Fruit fly (Drosophila melanogaster) whole organism, embryonic: ENCODE measurements around the gene CG13126.

Source experiments
- C15 ChIP-seq: fragments of 200-800 bp; sonication (Bioruptor generic); IDR thresholded peaks from 3 replicates; pipeline ENCODE4 v1.3.6; 2022; ENCODE audit warnings: missing biosample characterization, missing genetic modification characterization
- CG10209 ChIP-seq: fragments of 200-800 bp; sonication (Bioruptor generic); optimal IDR thresholded peaks from 3 replicates; lab custom pipeline; 2017; ENCODE audit warnings: missing biosample characterization, mild to moderate bottlenecking, missing genetic modification characterization, missing genetic modification reagents
- CG12071 ChIP-seq: fragments of 200-800 bp; sonication (Bioruptor generic); optimal IDR thresholded peaks from 3 replicates; lab custom pipeline; 2018; ENCODE audit warnings: missing biosample characterization, mild to moderate bottlenecking, missing genetic modification characterization
- CG12299 ChIP-seq: fragments of 200-800 bp; sonication (Bioruptor generic); optimal IDR thresholded peaks from 2 replicates; lab custom pipeline; 2018; ENCODE audit warnings: missing biosample characterization, mild to moderate bottlenecking, missing genetic modification characterization
- CG13287 ChIP-seq: fragments of 200-800 bp; sonication (Bioruptor generic); IDR thresholded peaks from 2 replicates; pipeline ENCODE4 v1.3.6; 2022; ENCODE audit warnings: missing biosample characterization, missing genetic modification characterization; ENCODE audit not compliant: partially characterized antibody
- CG14014 ChIP-seq: fragments of 200-800 bp; sonication (Bioruptor generic); IDR thresholded peaks from 2 replicates; pipeline ENCODE4 v1.3.6; 2022; ENCODE audit warnings: missing biosample characterization, missing genetic modification characterization
- CG14667 ChIP-seq: fragments of 200-800 bp; sonication (Bioruptor generic); IDR thresholded peaks from 2 replicates; pipeline ENCODE4 v1.3.6; 2022; ENCODE audit warnings: missing biosample characterization, missing genetic modification characterization
- CG15601 ChIP-seq: fragments of 200-800 bp; sonication (Bioruptor generic); optimal IDR thresholded peaks from 3 replicates; lab custom pipeline; 2019; ENCODE audit warnings: missing biosample characterization, mild to moderate bottlenecking, missing genetic modification characterization, moderate library complexity
- CG2199 ChIP-seq: fragments of 200-800 bp; sonication (Bioruptor generic); IDR thresholded peaks from 3 replicates; pipeline ENCODE4 v1.3.6; 2022; ENCODE audit warnings: missing biosample characterization, missing genetic modification characterization
- CG3065 ChIP-seq: fragments of 200-800 bp; sonication (Bioruptor generic); optimal IDR thresholded peaks from 2 replicates; lab custom pipeline; 2016; ENCODE audit warnings: missing biosample characterization, missing genetic modification characterization
- CG33557 ChIP-seq: fragments of 200-800 bp; sonication (Bioruptor generic); optimal IDR thresholded peaks from 2 replicates; lab custom pipeline; 2019; ENCODE audit warnings: missing biosample characterization, mild to moderate bottlenecking, missing genetic modification characterization, moderate library complexity
- CG3407 ChIP-seq: fragments of 200-800 bp; sonication (Bioruptor generic); optimal IDR thresholded peaks from 2 replicates; lab custom pipeline; 2018; ENCODE audit warnings: missing biosample characterization, mild to moderate bottlenecking, missing genetic modification characterization
- CG34422 ChIP-seq: fragments of 200-800 bp; sonication (Bioruptor generic); IDR thresholded peaks from 3 replicates; pipeline ENCODE4 v1.3.6; 2022; ENCODE audit warnings: missing biosample characterization, missing genetic modification characterization
- CG4282 ChIP-seq: fragments of 200-800 bp; sonication (Bioruptor generic); optimal IDR thresholded peaks from 2 replicates; lab custom pipeline; 2016; ENCODE audit warnings: missing biosample characterization, missing genetic modification characterization
- CG4404 ChIP-seq: fragments of 200-800 bp; sonication (Bioruptor generic); IDR thresholded peaks from 2 replicates; pipeline ENCODE4 v1.3.6; 2022; ENCODE audit warnings: missing biosample characterization, missing genetic modification characterization
- CG4707 ChIP-seq: fragments of 200-800 bp; sonication (Bioruptor generic); optimal IDR thresholded peaks from 2 replicates; lab custom pipeline; 2018; ENCODE audit warnings: missing biosample characterization, mild to moderate bottlenecking, missing genetic modification characterization, moderate library complexity
- CG5180 ChIP-seq: fragments of 200-800 bp; sonication (Bioruptor generic); optimal IDR thresholded peaks from 3 replicates; lab custom pipeline; 2017; ENCODE audit warnings: missing biosample characterization, missing genetic modification characterization, mild to moderate bottlenecking, moderate library complexity, missing genetic modification reagents
- CG5953 ChIP-seq: fragments of 200-800 bp; sonication (Bioruptor generic); IDR thresholded peaks from 2 replicates; pipeline ENCODE4 v1.3.6; 2022; ENCODE audit warnings: missing biosample characterization, missing genetic modification characterization
- CG6272 ChIP-seq: fragments of 200-800 bp; sonication (Bioruptor generic); IDR thresholded peaks from 2 replicates; pipeline ENCODE4 v1.3.6; 2022; ENCODE audit warnings: missing biosample characterization, missing genetic modification characterization
- CG6813 ChIP-seq: fragments of 200-800 bp; sonication (Bioruptor generic); optimal IDR thresholded peaks from 2 replicates; lab custom pipeline; 2017; ENCODE audit warnings: missing biosample characterization, missing genetic modification characterization, mild to moderate bottlenecking, moderate library complexity, missing genetic modification reagents
- CG7271 ChIP-seq: fragments of 200-800 bp; sonication (Bioruptor generic); optimal IDR thresholded peaks from 2 replicates; lab custom pipeline; 2018; ENCODE audit warnings: missing biosample characterization, mild to moderate bottlenecking, missing genetic modification characterization, moderate library complexity
- CG7357 ChIP-seq: fragments of 200-800 bp; sonication (Bioruptor generic); IDR thresholded peaks from 3 replicates; pipeline ENCODE4 v1.3.6; 2022; ENCODE audit warnings: missing biosample characterization, missing genetic modification characterization
- CG7372 ChIP-seq: fragments of 200-800 bp; sonication (Bioruptor generic); IDR thresholded peaks from 2 replicates; pipeline ENCODE4 v1.3.6; 2022; ENCODE audit warnings: missing biosample characterization, missing genetic modification characterization
- CG9727 ChIP-seq: fragments of 200-800 bp; sonication (Bioruptor generic); optimal IDR thresholded peaks from 3 replicates; lab custom pipeline; 2017; ENCODE audit warnings: missing biosample characterization, mild to moderate bottlenecking, missing genetic modification characterization
- CG9932 ChIP-seq: fragments of 200-800 bp; sonication (Bioruptor generic); IDR thresholded peaks from 2 replicates; pipeline ENCODE4 v1.3.6; 2022; ENCODE audit warnings: missing biosample characterization, missing genetic modification characterization
- D19A ChIP-seq: fragments of 200-800 bp; optimal IDR thresholded peaks from 3 replicates; lab custom pipeline; 2019; ENCODE audit warnings: missing biosample characterization, mild to moderate bottlenecking, missing genetic modification characterization, moderate library complexity
- Dbx ChIP-seq: fragments of 200-800 bp; sonication (Bioruptor generic); IDR thresholded peaks from 3 replicates; pipeline ENCODE4 v1.3.6; 2022; ENCODE audit warnings: missing biosample characterization, missing genetic modification characterization
- Dek ChIP-seq: fragments of 200-800 bp; sonication (Bioruptor generic); optimal IDR thresholded peaks from 3 replicates; lab custom pipeline; 2019; ENCODE audit warnings: missing biosample characterization, mild to moderate bottlenecking, missing genetic modification characterization, moderate library complexity
- Dp ChIP-seq: fragments of 200-800 bp; sonication (Bioruptor generic); optimal IDR thresholded peaks from 2 replicates; lab custom pipeline; 2018; ENCODE audit warnings: missing biosample characterization, mild to moderate bottlenecking, missing genetic modification characterization, moderate library complexity
- Dref ChIP-seq: fragments of 200-800 bp; sonication (Bioruptor generic); IDR thresholded peaks from 2 replicates; pipeline ENCODE4 v1.3.6; 2022; ENCODE audit warnings: missing biosample characterization, missing genetic modification characterization
- Elba2 ChIP-seq: fragments of 200-800 bp; sonication (Bioruptor generic); optimal IDR thresholded peaks from 3 replicates; lab custom pipeline; 2016; ENCODE audit warnings: missing biosample characterization, missing genetic modification characterization
- HLH4C ChIP-seq: fragments of 200-800 bp; sonication (Bioruptor generic); IDR thresholded peaks from 3 replicates; pipeline ENCODE4 v1.3.6; 2022; ENCODE audit warnings: missing biosample characterization, missing genetic modification characterization; ENCODE audit not compliant: partially characterized antibody
- Hey ChIP-seq: fragments of 200-800 bp; sonication (Bioruptor generic); optimal IDR thresholded peaks from 3 replicates; lab custom pipeline; 2018; ENCODE audit warnings: missing biosample characterization, mild to moderate bottlenecking, missing genetic modification characterization
- Myb ChIP-seq: fragments of 200-800 bp; sonication (Bioruptor generic); optimal IDR thresholded peaks from 2 replicates; lab custom pipeline; 2016; ENCODE audit warnings: missing biosample characterization, missing genetic modification characterization
- Ptx1 ChIP-seq: fragments of 200-800 bp; sonication (Bioruptor generic); IDR thresholded peaks from 2 replicates; pipeline ENCODE4 v1.3.6; 2022; ENCODE audit warnings: missing biosample characterization, missing genetic modification characterization
- Rx ChIP-seq: fragments of 200-800 bp; sonication (Bioruptor generic); IDR thresholded peaks from 2 replicates; pipeline ENCODE4 v1.3.6; 2022; ENCODE audit warnings: missing biosample characterization, missing genetic modification characterization
- Side ChIP-seq: fragments of 200-800 bp; sonication (Bioruptor generic); optimal IDR thresholded peaks from 2 replicates; lab custom pipeline; 2016; ENCODE audit warnings: missing biosample characterization, missing genetic modification characterization
- Taf1 ChIP-seq: fragments of 200-800 bp; sonication (Bioruptor generic); IDR thresholded peaks from 2 replicates; pipeline ENCODE4 v1.3.6; 2022; ENCODE audit warnings: missing biosample characterization, missing genetic modification characterization
- Trl ChIP-seq, 3 experiments: fragments of >200 bp in 2 of 3; fragments of 200-800 bp in 1 of 3; sonication (Bioruptor generic) in 1 of 3; optimal IDR thresholded peaks; 2 replicates in 1 of 3; 3 replicates in 2 of 3; lab custom pipeline; 2016 to 2017; ENCODE audit warnings: missing biosample characterization in 1 of 3, missing genetic modification characterization in 1 of 3
- cad ChIP-seq: fragments of >200 bp; optimal IDR thresholded peaks from 2 replicates; lab custom pipeline; 2017; ENCODE audit warnings: missing biosample characterization, missing genetic modification characterization
- esg ChIP-seq: fragments of 200-800 bp; sonication (Bioruptor generic); conservative IDR thresholded peaks from 2 replicates; pipeline ENCODE4 v1.3.6; 2022; ENCODE audit warnings: missing biosample characterization, missing genetic modification characterization
- eyg ChIP-seq: fragments of 200-800 bp; sonication (Bioruptor generic); optimal IDR thresholded peaks from 3 replicates; lab custom pipeline; 2016; ENCODE audit warnings: missing biosample characterization, missing genetic modification characterization
- insv ChIP-seq, 2 experiments: fragments of 200-800 bp; sonication (Bioruptor generic); optimal IDR thresholded peaks; 3 replicates each; lab custom pipeline; 2016 to 2018; ENCODE audit warnings: missing biosample characterization in 2 of 2, missing genetic modification characterization in 2 of 2
- jing ChIP-seq: fragments of 200-800 bp; sonication (Bioruptor generic); optimal IDR thresholded peaks from 2 replicates; lab custom pipeline; 2018; ENCODE audit warnings: missing biosample characterization, mild to moderate bottlenecking, missing genetic modification characterization
- lilli ChIP-seq: fragments of 200-800 bp; sonication (Bioruptor generic); optimal IDR thresholded peaks from 3 replicates; lab custom pipeline; 2016; ENCODE audit warnings: missing biosample characterization, missing genetic modification characterization
- nmo ChIP-seq: fragments of 200-800 bp; sonication (Bioruptor generic); optimal IDR thresholded peaks from 2 replicates; lab custom pipeline; 2018; ENCODE audit warnings: missing biosample characterization, mild to moderate bottlenecking, missing genetic modification characterization, moderate library complexity
- p53 ChIP-seq: fragments of 200-800 bp; sonication (Bioruptor generic); optimal IDR thresholded peaks from 2 replicates; lab custom pipeline; 2016; ENCODE audit warnings: missing biosample characterization, missing genetic modification characterization
- unpg ChIP-seq: fragments of 200-800 bp; sonication (Bioruptor generic); optimal IDR thresholded peaks from 3 replicates; lab custom pipeline; 2018; ENCODE audit warnings: missing biosample characterization, mild to moderate bottlenecking, missing genetic modification characterization, moderate library complexity

The CG13126 gene

dm6 chr2L:9918020-9918959 is 35.7 kb downstream of the CG13126 start, which contains the start of the genes CG5885 and CG4598 (continued):
- TF ChIP-seq CG4404 (no peak), CG13287 (GFP tag; lab: Robert Waterston, UW) (peak; percentile 80), CG10209 (peak; percentile 66), CG6272 (no peak; the same call in 1 of the 2 replicates), CG7357 (GFP tag; lab: Robert Waterston, UW) (no peak), Hey (tag; lab: Kevin White, UChicago) (no peak), nmo (GFP tag; lab: Kevin White, UChicago) (peak; percentile 61), Dek (tag; lab: Kevin White, UChicago) (peak; percentile 76), esg (peak; percentile 37; the same call in 1 of the 2 replicates), CG3065 (GFP tag; lab: Kevin White, UChicago) (no peak), Side (no peak), lilli (GFP tag; lab: Kevin White, UChicago) (peak; percentile 80), Elba2 (GFP tag; lab: Kevin White, UChicago) (no peak), CG12071 (no peak), CG3407 (GFP tag; lab: Kevin White, UChicago) (peak; percentile 54), Taf1 (peak; percentile 55; the same call in 1 of the 2 replicates), Dref (peak; percentile 94), CG34422 (peak; percentile 63; the same call in 2 of the 3 replicates), insv (GFP tag; optimal IDR thresholded peaks at IDR 0.05; lab: Kevin White, UChicago) (peak in 1 of 2 experiments; percentile 82), CG14014 (GFP tag; lab: Robert Waterston, UW) (peak; percentile 59), HLH4C (GFP tag; lab: Robert Waterston, UW) (peak; percentile 82), CG15601 (tag; lab: Kevin White, UChicago) (peak; percentile 62), CG12299 (tag; lab: Kevin White, UChicago) (peak; percentile 2), Myb (peak; percentile 84), CG9932 (peak; percentile 82), C15 (GFP tag; lab: Robert Waterston, UW) (0 out of 3 replicates have a peak, but pooled peaks have one; percentile 17), jing (GFP tag; lab: Kevin White, UChicago) (peak; percentile 50), D19A (tag; lab: Kevin White, UChicago) (peak; percentile 99), Dp (GFP tag; lab: Kevin White, UChicago) (peak; percentile 88), CG5180 (GFP tag; lab: Kevin White, UChicago) (peak; percentile 48), CG7372 (GFP tag; lab: Robert Waterston, UW) (peak; percentile 47; the same call in 1 of the 2 replicates), unpg (GFP tag; lab: Kevin White, UChicago) (peak; percentile 70), CG6813 (GFP tag; lab: Kevin White, UChicago) (peak; percentile 23), p53 (GFP tag; lab: Kevin White, UChicago) (no peak), eyg (GFP tag; lab: Kevin White, UChicago) (no peak), CG5953 (GFP tag; lab: Robert Waterston, UW) (no peak), Ptx1 (GFP tag; lab: Robert Waterston, UW) (peak; percentile 62), Trl (optimal IDR thresholded peaks at IDR 0.05; lab: Kevin White, UChicago) (no peak), Trl (GFP tag; optimal IDR thresholded peaks at IDR 0.05; lab: Kevin White, UChicago) (peak; percentile 21), CG4282 (GFP tag; lab: Kevin White, UChicago) (no peak), CG2199 (GFP tag; lab: Robert Waterston, UW) (no peak), Dbx (GFP tag; lab: Robert Waterston, UW) (peak; percentile 80), CG4707 (GFP tag; lab: Kevin White, UChicago) (no peak), Rx (GFP tag; lab: Robert Waterston, UW) (peak; percentile 35; the same call in 1 of the 2 replicates), CG14667 (GFP tag; lab: Robert Waterston, UW) (peak; percentile 27; the same call in 1 of the 2 replicates), CG33557 (GFP tag; lab: Kevin White, UChicago) (peak; percentile 48), cad (GFP tag; lab: Kevin White, UChicago) (no peak), CG9727 (GFP tag; lab: Kevin White, UChicago) (peak; percentile 57), CG7271 (tag; lab: Kevin White, UChicago) (no peak)
